Worm (Caenorhabditis elegans) whole organism, mixed stage, embryonic: Measurements from ENCODE around the gene Y54E2A.7.

Source experiments
- M03D4.4 ChIP-seq: sonication (generic microtip); optimal IDR thresholded peaks from 2 replicates; lab custom pipeline; 2017; ENCODE audit warnings: mild to moderate bottlenecking, missing genetic modification characterization, missing compliant biosample characterization
- bed-3 ChIP-seq: fragments of 200-800 bp; sonication (Bioruptor generic); optimal IDR thresholded peaks from 3 replicates; lab custom pipeline; 2018; ENCODE audit warnings: mild to moderate bottlenecking, missing genetic modification characterization, moderate library complexity, missing compliant biosample characterization
- blmp-1 ChIP-seq: fragments of 150-350 bp; optimal IDR thresholded peaks from 2 replicates; lab custom pipeline; 2014; ENCODE audit warnings: missing biosample characterization, missing genetic modification characterization
- ceh-39 ChIP-seq: fragments of 150-350 bp; optimal IDR thresholded peaks from 2 replicates; lab custom pipeline; 2014; ENCODE audit warnings: missing biosample characterization, missing genetic modification characterization
- ceh-43 ChIP-seq: fragments of 200-800 bp; sonication (Bioruptor generic); optimal IDR thresholded peaks from 2 replicates; lab custom pipeline; 2018; ENCODE audit warnings: mild to moderate bottlenecking, missing genetic modification characterization, moderate library complexity, missing compliant biosample characterization
- ceh-83 ChIP-seq: fragments of 200-800 bp; sonication (Bioruptor generic); optimal IDR thresholded peaks from 2 replicates; lab custom pipeline; 2018; ENCODE audit warnings: mild to moderate bottlenecking, missing genetic modification characterization, missing compliant biosample characterization
- ces-1 ChIP-seq: fragments of 150-350 bp; optimal IDR thresholded peaks from 2 replicates; lab custom pipeline; 2014; ENCODE audit warnings: missing biosample characterization, missing genetic modification reagents, missing genetic modification characterization
- cnd-1 ChIP-seq: fragments of 200-800 bp; sonication (Bioruptor generic); optimal IDR thresholded peaks from 2 replicates; lab custom pipeline; 2018; ENCODE audit warnings: mild to moderate bottlenecking, missing genetic modification characterization, missing compliant biosample characterization
- drap-1 ChIP-seq: fragments of 200-800 bp; sonication (Bioruptor generic); optimal IDR thresholded peaks from 3 replicates; lab custom pipeline; 2018; ENCODE audit warnings: mild to moderate bottlenecking, missing genetic modification characterization, missing compliant biosample characterization
- elt-1 ChIP-seq: sonication (generic microtip); optimal IDR thresholded peaks from 2 replicates; lab custom pipeline; 2017; ENCODE audit warnings: missing genetic modification characterization, mild to moderate bottlenecking, missing compliant biosample characterization, antibody characterized with exemption, moderate library complexity, borderline replicate concordance; ENCODE audit not compliant: insufficient read depth
- elt-3 ChIP-seq: fragments of 150-350 bp; optimal IDR thresholded peaks from 2 replicates; lab custom pipeline; 2014; ENCODE audit warnings: missing biosample characterization, missing genetic modification characterization
- flh-1 ChIP-seq: fragments of 200-800 bp; sonication (Bioruptor generic); optimal IDR thresholded peaks from 2 replicates; lab custom pipeline; 2018; ENCODE audit warnings: mild to moderate bottlenecking, missing genetic modification characterization, moderate library complexity, missing compliant biosample characterization
- ham-2 ChIP-seq: fragments of 200-800 bp; sonication (Bioruptor generic); optimal IDR thresholded peaks from 2 replicates; lab custom pipeline; 2018; ENCODE audit warnings: mild to moderate bottlenecking, missing genetic modification characterization, missing compliant biosample characterization
- hlh-1 ChIP-seq: fragments of 150-350 bp; optimal IDR thresholded peaks from 2 replicates; lab custom pipeline; 2014; ENCODE audit warnings: missing biosample characterization, missing genetic modification reagents, missing genetic modification characterization
- lin-13 ChIP-seq: fragments of 150-350 bp; optimal IDR thresholded peaks from 2 replicates; lab custom pipeline; 2014; ENCODE audit warnings: missing biosample characterization, missing genetic modification characterization
- lin-32 ChIP-seq: fragments of 200-800 bp; sonication (Bioruptor generic); optimal IDR thresholded peaks from 2 replicates; lab custom pipeline; 2018; ENCODE audit warnings: mild to moderate bottlenecking, missing genetic modification characterization, missing compliant biosample characterization
- lsy-2 ChIP-seq: fragments of 150-350 bp; optimal IDR thresholded peaks from 2 replicates; lab custom pipeline; 2014; ENCODE audit warnings: missing biosample characterization, missing genetic modification characterization
- mab-5 ChIP-seq: fragments of 150-350 bp; optimal IDR thresholded peaks from 2 replicates; lab custom pipeline; 2014; ENCODE audit warnings: missing biosample characterization, missing genetic modification characterization
- mep-1 ChIP-seq: fragments of 150-350 bp; optimal IDR thresholded peaks from 2 replicates; lab custom pipeline; 2017; ENCODE audit warnings: missing biosample characterization, missing genetic modification reagents, missing genetic modification characterization, inconsistent platforms
- mls-2 ChIP-seq: sonication (generic microtip); optimal IDR thresholded peaks from 2 replicates; lab custom pipeline; 2016; ENCODE audit warnings: mild to moderate bottlenecking, missing genetic modification characterization, moderate library complexity, missing compliant biosample characterization
- nhr-12 ChIP-seq: fragments of 150-350 bp; optimal IDR thresholded peaks from 2 replicates; lab custom pipeline; 2014; ENCODE audit warnings: missing biosample characterization, missing genetic modification characterization
- nhr-2 ChIP-seq: fragments of 150-350 bp; optimal IDR thresholded peaks from 2 replicates; lab custom pipeline; 2014; ENCODE audit warnings: missing biosample characterization, missing genetic modification characterization
- nhr-237 ChIP-seq: fragments of 150-350 bp; optimal IDR thresholded peaks from 2 replicates; lab custom pipeline; 2014; ENCODE audit warnings: missing biosample characterization, missing genetic modification characterization
- nhr-28 ChIP-seq: fragments of 150-350 bp; optimal IDR thresholded peaks from 2 replicates; lab custom pipeline; 2014; ENCODE audit warnings: missing biosample characterization, missing genetic modification characterization
- nhr-76 ChIP-seq: sonication (generic microtip); optimal IDR thresholded peaks from 2 replicates; lab custom pipeline; 2017; ENCODE audit warnings: missing biosample characterization, missing genetic modification characterization
- pha-4 ChIP-seq: fragments of 150-350 bp; optimal IDR thresholded peaks from 2 replicates; lab custom pipeline; 2018; ENCODE audit warnings: missing biosample characterization, missing genetic modification reagents, missing genetic modification characterization
- sem-2 ChIP-seq: fragments of 200-800 bp; sonication (Bioruptor generic); optimal IDR thresholded peaks from 2 replicates; lab custom pipeline; 2018; ENCODE audit warnings: mild to moderate bottlenecking, missing genetic modification characterization, missing compliant biosample characterization
- snpc-4 ChIP-seq: fragments of 150-350 bp; optimal IDR thresholded peaks from 2 replicates; lab custom pipeline; 2014; ENCODE audit warnings: missing biosample characterization, missing genetic modification characterization
- sptf-1 ChIP-seq: sonication (generic microtip); optimal IDR thresholded peaks from 2 replicates; lab custom pipeline; 2017; ENCODE audit warnings: mild to moderate bottlenecking, missing genetic modification characterization, moderate library complexity, missing compliant biosample characterization
- tbx-8 ChIP-seq: fragments of 200-800 bp; sonication (Bioruptor generic); optimal IDR thresholded peaks from 2 replicates; lab custom pipeline; 2018; ENCODE audit warnings: mild to moderate bottlenecking, missing genetic modification characterization, moderate library complexity, missing compliant biosample characterization
- unc-120 ChIP-seq: sonication (generic microtip); optimal IDR thresholded peaks from 2 replicates; lab custom pipeline; 2017; ENCODE audit warnings: missing genetic modification characterization, missing compliant biosample characterization; ENCODE audit not compliant: poor library complexity, severe bottlenecking
- unc-39 ChIP-seq: fragments of 150-350 bp; optimal IDR thresholded peaks from 2 replicates; lab custom pipeline; 2014; ENCODE audit warnings: missing biosample characterization, missing genetic modification characterization
- unc-62 ChIP-seq: fragments of 150-350 bp; optimal IDR thresholded peaks from 2 replicates; lab custom pipeline; 2014; ENCODE audit warnings: missing biosample characterization, missing genetic modification reagents, missing genetic modification characterization
- zip-8 ChIP-seq: fragments of 150-350 bp; optimal IDR thresholded peaks from 2 replicates; lab custom pipeline; 2014; ENCODE audit warnings: missing biosample characterization, missing genetic modification characterization
- ztf-11 ChIP-seq: fragments of 150-350 bp; optimal IDR thresholded peaks from 2 replicates; lab custom pipeline; 2014; ENCODE audit warnings: missing biosample characterization, missing genetic modification characterization

Gene Y54E2A.7

ce11 chrII:14799367-14799766 is 26.6 kb upstream of the Y54E2A.7 start:
- TF ChIP-seq M03D4.4 (tag; lab: Kevin White, UChicago) (no peak), nhr-2 (tag; lab: Kevin White, UChicago) (no peak), mab-5 (tag; lab: Kevin White, UChicago) (no peak), ceh-43 (GFP tag; lab: Kevin White, UChicago) (no peak), unc-39 (tag; lab: Kevin White, UChicago) (no peak), lin-13 (tag; lab: Kevin White, UChicago) (no peak), sem-2 (GFP tag; lab: Kevin White, UChicago) (no peak), lin-32 (no peak), nhr-12 (no peak), blmp-1 (tag; lab: Kevin White, UChicago) (no peak), bed-3 (GFP tag; lab: Kevin White, UChicago) (no peak), tbx-8 (GFP tag; lab: Kevin White, UChicago) (no peak), elt-3 (tag; lab: Kevin White, UChicago) (no peak)

- TF ChIP-seq lsy-2 (tag; lab: Kevin White, UChicago): peak; percentile 29
- peak; percentile 46 for TF ChIP-seq sptf-1 (tag; lab: Kevin White, UChicago)
- TF ChIP-seq unc-62 (GFP tag; lab: Kevin White, UChicago): no peak
- TF ChIP-seq unc-39 (tag; lab: Kevin White, UChicago): no peak
Measured at ce11 chrII:14798047-14798522, 25.3 kb upstream of the Y54E2A.7 start, which contains the start of gene tbc-20. Gene tbc-20 (plus strand): TSS chrII:14798472.

ce11 chrII:14794935-14795454 is 22.2 kb upstream of the Y54E2A.7 start, which contains the start of gene eif-3.B:
Gene eif-3.B (plus strand): TSS chrII:14795404.
- peak; percentile 64 for TF ChIP-seq mab-5 (tag; lab: Kevin White, UChicago)
- no peak for TF ChIP-seq M03D4.4 (tag; lab: Kevin White, UChicago)
- TF ChIP-seq lin-13 (tag; lab: Kevin White, UChicago): peak; percentile 72
- TF ChIP-seq sem-2 (GFP tag; lab: Kevin White, UChicago): no peak
- peak; percentile 18 for TF ChIP-seq mls-2 (tag; lab: Kevin White, UChicago)
- no peak for TF ChIP-seq ham-2 (GFP tag; lab: Kevin White, UChicago)
- TF ChIP-seq sptf-1 (tag; lab: Kevin White, UChicago): peak; percentile 82
- no peak for TF ChIP-seq ceh-43 (GFP tag; lab: Kevin White, UChicago)
- TF ChIP-seq unc-62 (GFP tag; lab: Kevin White, UChicago): peak; percentile 56
- TF ChIP-seq blmp-1 (tag; lab: Kevin White, UChicago): no peak
- TF ChIP-seq cnd-1 (tag; lab: Kevin White, UChicago): no peak
- no peak for TF ChIP-seq ztf-11 (tag; lab: Kevin White, UChicago)
- TF ChIP-seq mep-1 (tag; lab: Kevin White, UChicago): peak; percentile 88
- peak; percentile 93 for TF ChIP-seq pha-4
- TF ChIP-seq lsy-2 (tag; lab: Kevin White, UChicago): peak; percentile 85
- TF ChIP-seq flh-1 (GFP tag; lab: Kevin White, UChicago): no peak
- no peak for TF ChIP-seq ceh-83 (GFP tag; lab: Kevin White, UChicago)
- no peak for TF ChIP-seq snpc-4 (tag; lab: Kevin White, UChicago)
- peak; percentile 75 for TF ChIP-seq ceh-39 (tag; lab: Kevin White, UChicago)
- no peak for TF ChIP-seq nhr-2 (tag; lab: Kevin White, UChicago)
- peak; percentile 40 for TF ChIP-seq unc-120 (tag; lab: Kevin White, UChicago)
- no peak for TF ChIP-seq nhr-28 (tag; lab: Kevin White, UChicago)
- no peak for TF ChIP-seq elt-1
- TF ChIP-seq hlh-1 (tag; lab: Kevin White, UChicago): peak; percentile 8
- TF ChIP-seq ces-1: peak; percentile 97
- no peak for TF ChIP-seq elt-3 (tag; lab: Kevin White, UChicago)
- no peak for TF ChIP-seq unc-39 (tag; lab: Kevin White, UChicago)
- no peak for TF ChIP-seq tbx-8 (GFP tag; lab: Kevin White, UChicago)
- no peak for TF ChIP-seq nhr-76 (tag; lab: Kevin White, UChicago)
- peak; percentile 63 for TF ChIP-seq drap-1
- TF ChIP-seq zip-8: no peak
- TF ChIP-seq nhr-12: no peak
- peak; percentile 94 for TF ChIP-seq nhr-237 (tag; lab: Kevin White, UChicago)
- TF ChIP-seq lin-32: peak; percentile 8
- TF ChIP-seq bed-3 (GFP tag; lab: Kevin White, UChicago): no peak
